Worm (Caenorhabditis elegans): ENCODE data around the gene Y53G8AR.8.

The Y53G8AR.8 gene

ce11 chrIII:3294283-3294793 lies at the start of gene Y53G8AR.8, which contains the start of gene Y53G8AR.6:
Y53G8AR.8 (minus strand) TSS chrIII:3294330.
Y53G8AR.6 (plus strand) TSS chrIII:3294743.
- TF ChIP-seq ama-1 (optimal IDR thresholded peaks at IDR 0.05) (no peak), ztf-11 (tag; optimal IDR thresholded peaks at IDR 0.05) (no peak), hmg-11 (tag; optimal IDR thresholded peaks at IDR 0.05) (peak; percentile 6), nhr-12 (tag; optimal IDR thresholded peaks at IDR 0.05) (no peak), ceh-28 (tag; optimal IDR thresholded peaks at IDR 0.05) (no peak), ztf-4 (tag; optimal IDR thresholded peaks at IDR 0.05) (no peak), nfya-1 (tag; optimal IDR thresholded peaks at IDR 0.05; ENCODE audit: insufficient read depth) (peak; percentile 44), nhr-23 (tag; optimal IDR thresholded peaks at IDR 0.05) (no peak), pha-4 (tag; optimal IDR thresholded peaks at IDR 0.05) (peak; percentile 46), fkh-10 (GFP tag; optimal IDR thresholded peaks at IDR 0.05) (no peak), elt-1 (tag; optimal IDR thresholded peaks at IDR 0.05) (no peak), egl-5 (tag; optimal IDR thresholded peaks at IDR 0.05) (no peak), lin-15B (tag; optimal IDR thresholded peaks at IDR 0.05) (peak; percentile 3)

- TF ChIP-seq pqm-1 (tag; optimal IDR thresholded peaks at IDR 0.05), result peak; percentile 35
- no peak for TF ChIP-seq ztf-4 (tag; optimal IDR thresholded peaks at IDR 0.05)
- no peak for TF ChIP-seq ceh-82 (tag; optimal IDR thresholded peaks at IDR 0.05)
- TF ChIP-seq hmg-11 (tag; optimal IDR thresholded peaks at IDR 0.05), result peak; percentile 2
- peak; percentile 98 for TF ChIP-seq pha-4 (tag; optimal IDR thresholded peaks at IDR 0.05)
- TF ChIP-seq elt-2 (tag; optimal IDR thresholded peaks at IDR 0.05), result no peak
These were observed 49.3 kb upstream of the Y53G8AR.8 start for ce11 chrIII:3343463-3343862.

DNA sequence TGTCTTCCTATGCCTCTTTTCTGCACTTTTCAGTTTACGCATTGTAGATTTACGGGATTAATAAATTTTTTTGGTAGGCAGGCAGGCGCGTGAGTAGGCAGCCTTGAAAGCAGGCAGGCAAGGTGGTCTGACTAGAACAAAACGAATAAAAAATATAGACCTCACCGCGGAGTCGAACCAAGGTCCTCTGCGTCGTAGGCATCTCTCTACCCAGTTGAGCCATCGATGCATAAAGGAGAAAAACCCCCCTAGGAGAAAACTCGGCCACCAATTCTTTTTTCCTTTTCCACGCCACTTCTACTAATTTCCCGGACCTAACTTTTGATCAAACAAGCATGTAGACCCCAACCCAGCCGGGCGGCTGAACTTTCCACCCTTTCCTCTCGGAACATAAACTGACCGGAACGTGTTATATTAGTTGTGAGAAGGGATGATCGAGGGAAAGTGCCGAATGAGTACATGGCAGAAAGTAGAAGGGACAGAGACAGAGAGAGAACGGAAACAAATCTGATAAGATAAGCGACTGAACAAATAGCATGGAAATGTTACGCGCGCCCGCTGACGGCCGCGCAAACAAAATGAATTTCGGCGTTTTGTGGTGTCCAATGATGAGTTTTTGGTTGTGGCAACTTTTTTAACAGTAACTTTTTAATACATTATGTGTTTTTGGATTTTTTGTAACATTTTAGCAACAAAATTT lies 45.3 kb upstream of the Y53G8AR.8 start:
- TF ChIP-seq jun-1 (tag; optimal IDR thresholded peaks at IDR 0.05) (no peak), zag-1 (tag; optimal IDR thresholded peaks at IDR 0.05) (no peak), lin-39 (tag; optimal IDR thresholded peaks at IDR 0.05) (no peak), fos-1 (tag; optimal IDR thresholded peaks at IDR 0.05) (no peak), mdl-1 (tag; optimal IDR thresholded peaks at IDR 0.05) (no peak), pqm-1 (tag; optimal IDR thresholded peaks at IDR 0.05) (no peak), pha-4 (tag; optimal IDR thresholded peaks at IDR 0.05) (peak; percentile 23), sea-2 (GFP tag; optimal IDR thresholded peaks at IDR 0.05) (no peak), mml-1 (tag; optimal IDR thresholded peaks at IDR 0.05) (no peak), ceh-28 (tag; optimal IDR thresholded peaks at IDR 0.05) (no peak), egl-5 (tag; optimal IDR thresholded peaks at IDR 0.05) (no peak), ZK546.5 (tag; optimal IDR thresholded peaks at IDR 0.05) (no peak), nhr-43 (tag; optimal IDR thresholded peaks at IDR 0.05; ENCODE audit: poor library complexity, severe bottlenecking) (peak; percentile 45), nhr-11 (tag; optimal IDR thresholded peaks at IDR 0.05) (no peak), fkh-2 (tag; optimal IDR thresholded peaks at IDR 0.05) (no peak), ceh-82 (tag; optimal IDR thresholded peaks at IDR 0.05) (no peak), nhr-12 (tag; optimal IDR thresholded peaks at IDR 0.05) (no peak), nhr-25 (tag; optimal IDR thresholded peaks at IDR 0.05) (peak; percentile 23), nhr-67 (tag; optimal IDR thresholded peaks at IDR 0.05) (no peak), nhr-28 (tag; optimal IDR thresholded peaks at IDR 0.05) (no peak), nhr-76 (tag; optimal IDR thresholded peaks at IDR 0.05) (no peak), ceh-16 (tag; optimal IDR thresholded peaks at IDR 0.05) (no peak), nfya-1 (tag; optimal IDR thresholded peaks at IDR 0.05; ENCODE audit: insufficient read depth) (no peak), nhr-23 (tag; optimal IDR thresholded peaks at IDR 0.05) (peak; percentile 61), R02D3.7 (tag; optimal IDR thresholded peaks at IDR 0.05) (no peak), nhr-237 (tag; optimal IDR thresholded peaks at IDR 0.05) (no peak), elt-3 (tag; optimal IDR thresholded peaks at IDR 0.05) (peak in 2 of 3 experiments; percentile 78 to 89), ama-1 (optimal IDR thresholded peaks at IDR 0.05) (no peak), eor-1 (tag; optimal IDR thresholded peaks at IDR 0.05) (no peak), egl-27 (tag; optimal IDR thresholded peaks at IDR 0.05) (no peak), unc-39 (tag; optimal IDR thresholded peaks at IDR 0.05) (no peak), ztf-4 (tag; optimal IDR thresholded peaks at IDR 0.05) (no peak), unc-62 (GFP tag; optimal IDR thresholded peaks at IDR 0.05) (no peak), ceh-9 (tag; optimal IDR thresholded peaks at IDR 0.05) (no peak), skn-1 (tag; optimal IDR thresholded peaks at IDR 0.05) (no peak), elt-2 (tag; optimal IDR thresholded peaks at IDR 0.05) (peak; percentile 41), ztf-11 (tag; optimal IDR thresholded peaks at IDR 0.05) (no peak), lin-15B (tag; optimal IDR thresholded peaks at IDR 0.05) (no peak)

Data from whole organism, L3 larva.